Worm (Caenorhabditis elegans) whole organism, late embryonic: ENCODE data around the gene F31D4.2.

Experiments
- K02D7.2 ChIP-seq: sonication (generic microtip); optimal IDR thresholded peaks from 2 replicates; lab custom pipeline; 2017; ENCODE audit warnings: mild to moderate bottlenecking, missing genetic modification characterization, missing compliant biosample characterization
- K09A11.1 ChIP-seq: sonication (generic microtip); optimal IDR thresholded peaks from 2 replicates; lab custom pipeline; 2017; ENCODE audit warnings: antibody characterized with exemption, mild to moderate bottlenecking, missing genetic modification characterization, missing compliant biosample characterization; ENCODE audit not compliant: insufficient read depth
- Y22D7AL.16 ChIP-seq: sonication (generic microtip); optimal IDR thresholded peaks from 2 replicates; lab custom pipeline; 2016; ENCODE audit warnings: missing genetic modification characterization, missing compliant biosample characterization
- ahr-1 ChIP-seq: sonication (generic microtip); optimal IDR thresholded peaks from 2 replicates; lab custom pipeline; 2016; ENCODE audit warnings: missing genetic modification characterization, missing compliant biosample characterization
- ceh-14 ChIP-seq: sonication (generic microtip); optimal IDR thresholded peaks from 2 replicates; lab custom pipeline; 2016; ENCODE audit warnings: missing genotype, missing genetic modification characterization, missing compliant biosample characterization
- ceh-19 ChIP-seq: fragments of 200-800 bp; sonication (Bioruptor generic); optimal IDR thresholded peaks from 2 replicates; lab custom pipeline; 2018; ENCODE audit warnings: mild to moderate bottlenecking, missing genetic modification characterization, missing compliant biosample characterization
- ceh-2 ChIP-seq: sonication (generic microtip); optimal IDR thresholded peaks from 2 replicates; lab custom pipeline; 2016; ENCODE audit warnings: missing genotype, missing genetic modification characterization, missing compliant biosample characterization
- ceh-22 ChIP-seq: sonication (generic microtip); optimal IDR thresholded peaks from 2 replicates; lab custom pipeline; 2017; ENCODE audit warnings: missing biosample characterization, missing genetic modification characterization
- ceh-24 ChIP-seq: sonication (generic microtip); optimal IDR thresholded peaks from 2 replicates; lab custom pipeline; 2016; ENCODE audit warnings: mild to moderate bottlenecking, missing genetic modification characterization, missing compliant biosample characterization
- ceh-30 ChIP-seq: fragments of 150-350 bp; optimal IDR thresholded peaks from 2 replicates; lab custom pipeline; 2014; ENCODE audit warnings: missing biosample characterization, missing genetic modification characterization
- ceh-31 ChIP-seq: sonication (generic microtip); optimal IDR thresholded peaks from 2 replicates; lab custom pipeline; 2016; ENCODE audit warnings: missing genetic modification characterization, missing compliant biosample characterization
- ceh-34 ChIP-seq: sonication (generic microtip); optimal IDR thresholded peaks from 2 replicates; lab custom pipeline; 2016; ENCODE audit warnings: mild to moderate bottlenecking, missing genetic modification characterization, missing compliant biosample characterization
- ceh-45 ChIP-seq: fragments of 200-800 bp; sonication (Bioruptor generic); IDR thresholded peaks from 2 replicates; pipeline ENCODE4 v1.3.6; 2022; ENCODE audit warnings: missing genetic modification reagents, missing genetic modification characterization, missing compliant biosample characterization
- ceh-6 ChIP-seq: fragments of 200-800 bp; sonication (Bioruptor generic); optimal IDR thresholded peaks from 2 replicates; lab custom pipeline; 2018; ENCODE audit warnings: mild to moderate bottlenecking, missing genetic modification characterization, missing compliant biosample characterization
- dmd-4 ChIP-seq: sonication (generic microtip); optimal IDR thresholded peaks from 2 replicates; lab custom pipeline; 2016; ENCODE audit warnings: borderline replicate concordance, missing genetic modification characterization, missing compliant biosample characterization
- elt-2 ChIP-seq: sonication (generic microtip); optimal IDR thresholded peaks from 2 replicates; lab custom pipeline; 2016; ENCODE audit warnings: missing genetic modification reagents, missing genetic modification characterization, missing compliant biosample characterization
- elt-4 ChIP-seq: sonication (generic microtip); optimal IDR thresholded peaks from 2 replicates; lab custom pipeline; 2016; ENCODE audit warnings: missing genetic modification characterization, missing compliant biosample characterization
- fkh-10 ChIP-seq: fragments of 150-350 bp; optimal IDR thresholded peaks from 2 replicates; lab custom pipeline; 2014; ENCODE audit warnings: missing biosample characterization, missing genetic modification reagents, missing genetic modification characterization
- fkh-6 ChIP-seq: sonication (generic microtip); optimal IDR thresholded peaks from 2 replicates; lab custom pipeline; 2016; ENCODE audit warnings: missing genetic modification characterization, missing compliant biosample characterization
- gmeb-2 ChIP-seq: sonication (generic microtip); optimal IDR thresholded peaks from 2 replicates; lab custom pipeline; 2016; ENCODE audit warnings: missing genetic modification characterization, inconsistent platforms, missing compliant biosample characterization
- hlh-13 ChIP-seq: fragments of 200-800 bp; sonication (Bioruptor generic); optimal IDR thresholded peaks from 2 replicates; lab custom pipeline; 2018; ENCODE audit warnings: mild to moderate bottlenecking, missing genetic modification characterization, missing compliant biosample characterization
- hlh-15 ChIP-seq: sonication (generic microtip); optimal IDR thresholded peaks from 2 replicates; lab custom pipeline; 2016; ENCODE audit warnings: missing genetic modification characterization, missing compliant biosample characterization
- hlh-30 ChIP-seq: sonication (generic microtip); optimal IDR thresholded peaks from 2 replicates; lab custom pipeline; 2017; ENCODE audit warnings: antibody characterized with exemption, missing genetic modification characterization, missing compliant biosample characterization; ENCODE audit not compliant: insufficient read depth
- lim-6 ChIP-seq: sonication (generic microtip); optimal IDR thresholded peaks from 2 replicates; lab custom pipeline; 2016; ENCODE audit warnings: missing genetic modification characterization, missing compliant biosample characterization
- lin-11 ChIP-seq: fragments of 200-800 bp; sonication (Bioruptor generic); optimal IDR thresholded peaks from 2 replicates; lab custom pipeline; 2018; ENCODE audit warnings: mild to moderate bottlenecking, missing genetic modification characterization, missing compliant biosample characterization
- mec-3 ChIP-seq: sonication (generic microtip); optimal IDR thresholded peaks from 2 replicates; lab custom pipeline; 2016; ENCODE audit warnings: borderline replicate concordance, missing genetic modification characterization, missing compliant biosample characterization
- nhr-11 ChIP-seq: fragments of 150-350 bp; optimal IDR thresholded peaks from 2 replicates; lab custom pipeline; 2014; ENCODE audit warnings: missing biosample characterization, missing genetic modification characterization
- nhr-232 ChIP-seq: sonication (generic microtip); optimal IDR thresholded peaks from 2 replicates; lab custom pipeline; 2016; ENCODE audit warnings: missing genetic modification characterization, missing compliant biosample characterization
- pat-9 ChIP-seq: fragments of 200-800 bp; sonication (Bioruptor generic); optimal IDR thresholded peaks from 2 replicates; lab custom pipeline; 2018; ENCODE audit warnings: mild to moderate bottlenecking, missing genetic modification characterization, moderate library complexity, missing compliant biosample characterization
- pax-1 ChIP-seq: fragments of 150-350 bp; optimal IDR thresholded peaks from 2 replicates; lab custom pipeline; 2014; ENCODE audit warnings: missing biosample characterization, missing genetic modification characterization
- pha-4 ChIP-seq: fragments of 150-350 bp; optimal IDR thresholded peaks from 2 replicates; lab custom pipeline; 2018; ENCODE audit warnings: missing biosample characterization, missing genetic modification reagents, missing genetic modification characterization
- pqm-1 ChIP-seq: sonication (generic microtip); optimal IDR thresholded peaks from 2 replicates; lab custom pipeline; 2016; ENCODE audit warnings: missing genetic modification characterization, missing compliant biosample characterization
- pros-1 ChIP-seq: fragments of 150-350 bp; optimal IDR thresholded peaks from 2 replicates; lab custom pipeline; 2014; ENCODE audit warnings: missing biosample characterization, missing genetic modification reagents, missing genetic modification characterization
- ref-2 ChIP-seq: sonication (generic microtip); optimal IDR thresholded peaks from 2 replicates; lab custom pipeline; 2016; ENCODE audit warnings: missing genetic modification characterization, missing compliant biosample characterization
- sox-2 ChIP-seq: fragments of 200-800 bp; sonication (Bioruptor generic); IDR thresholded peaks from 2 replicates; pipeline ENCODE4 v1.3.6; 2022; ENCODE audit warnings: missing genetic modification reagents, missing genetic modification characterization, missing compliant biosample characterization
- sox-4 ChIP-seq: sonication (generic microtip); optimal IDR thresholded peaks from 2 replicates; lab custom pipeline; 2017; ENCODE audit warnings: mild to moderate bottlenecking, missing genetic modification characterization, inconsistent platforms, missing compliant biosample characterization
- syd-9 ChIP-seq: sonication (generic microtip); optimal IDR thresholded peaks from 2 replicates; lab custom pipeline; 2016; ENCODE audit warnings: mild to moderate bottlenecking, missing genetic modification characterization, moderate library complexity, missing compliant biosample characterization
- tbx-2 ChIP-seq: sonication (generic microtip); optimal IDR thresholded peaks from 2 replicates; lab custom pipeline; 2016; ENCODE audit warnings: missing genetic modification characterization, missing compliant biosample characterization
- tbx-7 ChIP-seq: sonication (generic microtip); optimal IDR thresholded peaks from 2 replicates; lab custom pipeline; 2016; ENCODE audit warnings: missing genotype, missing genetic modification characterization, missing compliant biosample characterization
- ttx-3 ChIP-seq: sonication (generic microtip); optimal IDR thresholded peaks from 2 replicates; lab custom pipeline; 2016; ENCODE audit warnings: missing genetic modification reagents, missing genetic modification characterization, missing compliant biosample characterization
- unc-42 ChIP-seq: sonication (generic microtip); optimal IDR thresholded peaks from 2 replicates; lab custom pipeline; 2016; ENCODE audit warnings: missing genotype, missing genetic modification characterization, missing compliant biosample characterization
- unc-86 ChIP-seq: sonication (generic microtip); optimal IDR thresholded peaks from 2 replicates; lab custom pipeline; 2016; ENCODE audit warnings: missing genetic modification characterization, missing compliant biosample characterization
- zip-5 ChIP-seq: sonication (generic microtip); optimal IDR thresholded peaks from 2 replicates; lab custom pipeline; 2016; ENCODE audit warnings: missing genetic modification characterization, missing compliant biosample characterization
- ztf-16 ChIP-seq: sonication (generic microtip); optimal IDR thresholded peaks from 2 replicates; lab custom pipeline; 2017; ENCODE audit warnings: missing genetic modification characterization, missing compliant biosample characterization

F31D4.2 gene

ce11 chrV:20868329-20868728, 23.0 kb upstream of the F31D4.2 start, which contains the start of gene F31D4.8:
TSS of gene F31D4.8 (minus strand) at chrV:20868429.
- no peak for TF ChIP-seq unc-42 (tag; lab: Kevin White, UChicago)
- TF ChIP-seq ahr-1 (tag; lab: Kevin White, UChicago) = no peak
- TF ChIP-seq ceh-24 (tag; lab: Kevin White, UChicago) = no peak
- TF ChIP-seq dmd-4 = no peak
- TF ChIP-seq ceh-30 (tag; lab: Kevin White, UChicago) = no peak
- TF ChIP-seq, all 69 proteins: peak for 0

- TF ChIP-seq unc-42 (tag; lab: Kevin White, UChicago) = no peak
- no peak for TF ChIP-seq unc-86
- TF ChIP-seq zip-5 = no peak
- TF ChIP-seq elt-2 (tag; lab: Kevin White, UChicago) = no peak
- TF ChIP-seq ceh-6 = no peak
- TF ChIP-seq hlh-13 (GFP tag; lab: Kevin White, UChicago) = no peak
- no peak for TF ChIP-seq ceh-34 (tag; lab: Kevin White, UChicago)
- TF ChIP-seq ref-2 = no peak
- no peak for TF ChIP-seq ceh-19 (GFP tag; lab: Kevin White, UChicago)
- TF ChIP-seq ztf-16 (tag; lab: Kevin White, UChicago) = no peak
- no peak for TF ChIP-seq dmd-4
- no peak for TF ChIP-seq tbx-2 (tag; lab: Kevin White, UChicago)
- TF ChIP-seq Y22D7AL.16 (tag; lab: Kevin White, UChicago) = no peak
- TF ChIP-seq ceh-2 (tag; lab: Kevin White, UChicago) = no peak
- TF ChIP-seq nhr-232 (tag; lab: Kevin White, UChicago) = no peak
- no peak for TF ChIP-seq lin-11 (tag; lab: Kevin White, UChicago)
- TF ChIP-seq sox-4 (tag; lab: Kevin White, UChicago) = no peak
- TF ChIP-seq pax-1 = no peak
- TF ChIP-seq ceh-24 (tag; lab: Kevin White, UChicago) = no peak
- no peak for TF ChIP-seq hlh-15 (tag; lab: Kevin White, UChicago)
These were observed 21.1 kb upstream of the F31D4.2 start for ce11 chrV:20866406-20866805.

ce11 chrV:20862681-20863080, 17.3 kb upstream of the F31D4.2 start, which contains the start of gene twk-35:
TSS of gene twk-35 (plus strand) at chrV:20862981.
- no peak for TF ChIP-seq syd-9
- TF ChIP-seq ceh-14 = no peak
- TF ChIP-seq ceh-31 (tag; lab: Kevin White, UChicago) = no peak
- TF ChIP-seq tbx-7 (tag; lab: Kevin White, UChicago) = no peak
- TF ChIP-seq mec-3 (tag; lab: Kevin White, UChicago) = no peak
- TF ChIP-seq pax-1 = no peak
- TF ChIP-seq nhr-232 (tag; lab: Kevin White, UChicago) = no peak
- no peak for TF ChIP-seq hlh-30 (tag; lab: Kevin White, UChicago)
- TF ChIP-seq hlh-13 (GFP tag; lab: Kevin White, UChicago) = no peak
- TF ChIP-seq ceh-45 (GFP tag; lab: Robert Waterston, UW) = no peak
- no peak for TF ChIP-seq elt-4 (tag; lab: Kevin White, UChicago)
- TF ChIP-seq pqm-1 = no peak
- TF ChIP-seq pha-4 (tag; lab: Kevin White, UChicago) = no peak
- TF ChIP-seq ztf-16 (tag; lab: Kevin White, UChicago) = no peak
- TF ChIP-seq ceh-19 (GFP tag; lab: Kevin White, UChicago) = no peak
- TF ChIP-seq fkh-10 (GFP tag; lab: Kevin White, UChicago) = no peak
- no peak for TF ChIP-seq sox-2 (GFP tag; lab: Robert Waterston, UW)
- TF ChIP-seq gmeb-2 (tag; lab: Kevin White, UChicago) = no peak
- no peak for TF ChIP-seq fkh-6 (tag; lab: Kevin White, UChicago)

- TF ChIP-seq lin-11 (tag; lab: Kevin White, UChicago) (no peak), K02D7.2 (tag; lab: Kevin White, UChicago) (no peak), unc-42 (tag; lab: Kevin White, UChicago) (no peak), K09A11.1 (no peak), ttx-3 (tag; lab: Kevin White, UChicago) (no peak), pros-1 (tag; lab: Kevin White, UChicago) (no peak), lim-6 (tag; lab: Kevin White, UChicago) (no peak), ceh-22 (no peak), hlh-30 (tag; lab: Kevin White, UChicago) (no peak), unc-86 (no peak), Y22D7AL.16 (tag; lab: Kevin White, UChicago) (no peak), nhr-11 (tag; lab: Kevin White, UChicago) (no peak), pat-9 (tag; lab: Kevin White, UChicago) (no peak)
These were observed 15.7 kb upstream of the F31D4.2 start, which contains the start of gene try-4 for ce11 chrV:20861080-20861479. TSS of gene try-4 (minus strand) at chrV:20861153.
